Fruit fly (Drosophila melanogaster): ENCODE data around the gene CG33322.
A peak's percentile ranks its signal among the peaks of the same experiment; 100 is the strongest.

CG33322 gene

dm6 chr2L:20816140-20816539, at the start of gene CG33322:
CG33322 (minus strand) TSS chr2L:20816240.
- TF ChIP-seq CG14711 (tag; optimal IDR thresholded peaks at IDR 0.05) (no peak), CG33017 (tag; optimal IDR thresholded peaks at IDR 0.05) (no peak), cnc (optimal IDR thresholded peaks at IDR 0.05) (no peak), Clk (GFP tag; optimal IDR thresholded peaks at IDR 0.05) (no peak), CG7101 (tag; optimal IDR thresholded peaks at IDR 0.05) (no peak), ovo (GFP tag; optimal IDR thresholded peaks at IDR 0.05) (no peak), CG1620 (GFP tag; optimal IDR thresholded peaks at IDR 0.05) (no peak), Mnt (GFP tag; optimal IDR thresholded peaks at IDR 0.05) (no peak)

dm6 chr2L:20864764-20865265, 48.8 kb upstream of the CG33322 start, which contains the start of gene CG9338:
CG9338 (plus strand) TSS chr2L:20865215.
- TF ChIP-seq CG33017 (tag; optimal IDR thresholded peaks at IDR 0.05) = peak; percentile 77
- TF ChIP-seq cnc (optimal IDR thresholded peaks at IDR 0.05) = no peak
- peak; percentile 75 for TF ChIP-seq CG14711 (tag; optimal IDR thresholded peaks at IDR 0.05)
- peak; percentile 82 for TF ChIP-seq CG5204 (GFP tag; optimal IDR thresholded peaks at IDR 0.05)
- TF ChIP-seq CG11617 (GFP tag; optimal IDR thresholded peaks at IDR 0.05) = peak; percentile 77
- peak; percentile 73 for TF ChIP-seq toe (GFP tag; optimal IDR thresholded peaks at IDR 0.05)
- TF ChIP-seq Mnt (GFP tag; optimal IDR thresholded peaks at IDR 0.05) = peak; percentile 47
- TF ChIP-seq kay (GFP tag; ENCODE audit: borderline replicate concordance) = peak; percentile 20
- peak; percentile 78 for TF ChIP-seq pad (GFP tag; optimal IDR thresholded peaks at IDR 0.05)
- peak; percentile 63 for TF ChIP-seq cic (GFP tag; optimal IDR thresholded peaks at IDR 0.05)
- peak; percentile 81 for TF ChIP-seq CG7101 (tag; optimal IDR thresholded peaks at IDR 0.05)
- TF ChIP-seq Crg-1 (GFP tag; optimal IDR thresholded peaks at IDR 0.05) = peak; percentile 50
- TF ChIP-seq CG7045 (GFP tag; optimal IDR thresholded peaks at IDR 0.05) = peak; percentile 73
- peak; percentile 44 for TF ChIP-seq Clk (GFP tag; optimal IDR thresholded peaks at IDR 0.05)
- peak; percentile 66 for TF ChIP-seq CG1620 (GFP tag; optimal IDR thresholded peaks at IDR 0.05)
- peak; percentile 88 for TF ChIP-seq CG12768 (GFP tag; optimal IDR thresholded peaks at IDR 0.05)
- peak; percentile 86 for TF ChIP-seq bab1 (GFP tag; optimal IDR thresholded peaks at IDR 0.05)
- peak; percentile 89 for TF ChIP-seq tj (GFP tag; optimal IDR thresholded peaks at IDR 0.05)
- no peak for TF ChIP-seq ovo (GFP tag; optimal IDR thresholded peaks at IDR 0.05)
- peak; percentile 78 for TF ChIP-seq Hr96 (GFP tag; optimal IDR thresholded peaks at IDR 0.05)

dm6 chr2L:20858371-20859340, 42.6 kb upstream of the CG33322 start, which contains the start of gene bero:
bero (plus strand) TSS chr2L:20858695.
- TF ChIP-seq kay (GFP tag; ENCODE audit: borderline replicate concordance) (peak; percentile 96), Crg-1 (GFP tag; optimal IDR thresholded peaks at IDR 0.05) (no peak), cnc (optimal IDR thresholded peaks at IDR 0.05) (peak; percentile 53 to 70), bab1 (GFP tag; optimal IDR thresholded peaks at IDR 0.05) (no peak)

- TF ChIP-seq kay (GFP tag; ENCODE audit: borderline replicate concordance) (no peak), CG11617 (GFP tag; optimal IDR thresholded peaks at IDR 0.05) (no peak), CG1620 (GFP tag; optimal IDR thresholded peaks at IDR 0.05) (no peak), ovo (GFP tag; optimal IDR thresholded peaks at IDR 0.05) (no peak), CG5204 (GFP tag; optimal IDR thresholded peaks at IDR 0.05) (no peak), tj (GFP tag; optimal IDR thresholded peaks at IDR 0.05) (no peak), pad (GFP tag; optimal IDR thresholded peaks at IDR 0.05) (no peak), cic (GFP tag; optimal IDR thresholded peaks at IDR 0.05) (no peak), cnc (optimal IDR thresholded peaks at IDR 0.05) (no peak), CG12768 (GFP tag; optimal IDR thresholded peaks at IDR 0.05) (no peak), Clk (GFP tag; optimal IDR thresholded peaks at IDR 0.05) (no peak), CG33017 (tag; optimal IDR thresholded peaks at IDR 0.05) (no peak), toe (GFP tag; optimal IDR thresholded peaks at IDR 0.05) (no peak), CG7101 (tag; optimal IDR thresholded peaks at IDR 0.05) (no peak), bab1 (GFP tag; optimal IDR thresholded peaks at IDR 0.05) (no peak), Hr96 (GFP tag; optimal IDR thresholded peaks at IDR 0.05) (no peak), CG14711 (tag; optimal IDR thresholded peaks at IDR 0.05) (no peak), Mnt (GFP tag; optimal IDR thresholded peaks at IDR 0.05) (no peak), CG7045 (GFP tag; optimal IDR thresholded peaks at IDR 0.05) (no peak)
Observed at dm6 chr2L:20857791-20858190, 41.8 kb upstream of the CG33322 start, which contains the start of gene CG14400. CG14400 (minus strand) TSS chr2L:20857891.

dm6 chr2L:20852092-20852628, 36.1 kb upstream of the CG33322 start, which contains the start of gene twit:
twit (plus strand) TSS chr2L:20852578.
- TF ChIP-seq CG7101 (tag; optimal IDR thresholded peaks at IDR 0.05) (no peak), Hr96 (GFP tag; optimal IDR thresholded peaks at IDR 0.05) (no peak), cnc (optimal IDR thresholded peaks at IDR 0.05) (no peak), CG5204 (GFP tag; optimal IDR thresholded peaks at IDR 0.05) (no peak), CG14711 (tag; optimal IDR thresholded peaks at IDR 0.05) (no peak), CG1620 (GFP tag; optimal IDR thresholded peaks at IDR 0.05) (no peak), CG33017 (tag; optimal IDR thresholded peaks at IDR 0.05) (no peak), Clk (GFP tag; optimal IDR thresholded peaks at IDR 0.05) (no peak), Crg-1 (GFP tag; optimal IDR thresholded peaks at IDR 0.05) (no peak), tj (GFP tag; optimal IDR thresholded peaks at IDR 0.05) (no peak), pad (GFP tag; optimal IDR thresholded peaks at IDR 0.05) (no peak)
